Worm (Caenorhabditis elegans) whole organism, mixed stage, embryonic: Measurements from ENCODE around the gene best-12.

Experiments
- bed-3 ChIP-seq: fragments of 200-800 bp; sonication (Bioruptor generic); optimal IDR thresholded peaks from 3 replicates; lab custom pipeline; 2018; ENCODE audit warnings: mild to moderate bottlenecking, missing genetic modification characterization, moderate library complexity, missing compliant biosample characterization
- nhr-12 ChIP-seq: fragments of 150-350 bp; optimal IDR thresholded peaks from 2 replicates; lab custom pipeline; 2014; ENCODE audit warnings: missing biosample characterization, missing genetic modification characterization
- nhr-76 ChIP-seq: sonication (generic microtip); optimal IDR thresholded peaks from 2 replicates; lab custom pipeline; 2017; ENCODE audit warnings: missing biosample characterization, missing genetic modification characterization
- unc-62 ChIP-seq: fragments of 150-350 bp; optimal IDR thresholded peaks from 2 replicates; lab custom pipeline; 2014; ENCODE audit warnings: missing biosample characterization, missing genetic modification reagents, missing genetic modification characterization

ce11 chrV:16068938-16069337, 19.7 kb downstream of the best-12 start, which contains the start of gene cyp-35D1:
- TF ChIP-seq nhr-76 (tag; lab: Kevin White, UChicago), result no peak
- TF ChIP-seq unc-62, result no peak
- no peak for TF ChIP-seq nhr-12 (tag; lab: Kevin White, UChicago)
- no peak for TF ChIP-seq bed-3
